Fruit fly (Drosophila melanogaster) S2 (cell line): ENCODE measurements around the gene CG6980.

Source experiments
- CG8478 ChIP-seq: fragments of >200 bp; optimal IDR thresholded peaks from 2 replicates; lab custom pipeline; 2018
- CTCF ChIP-seq, 2 experiments: fragments of >200 bp; optimal IDR thresholded peaks; 2 replicates each; lab custom pipeline; 2018

DNA sequence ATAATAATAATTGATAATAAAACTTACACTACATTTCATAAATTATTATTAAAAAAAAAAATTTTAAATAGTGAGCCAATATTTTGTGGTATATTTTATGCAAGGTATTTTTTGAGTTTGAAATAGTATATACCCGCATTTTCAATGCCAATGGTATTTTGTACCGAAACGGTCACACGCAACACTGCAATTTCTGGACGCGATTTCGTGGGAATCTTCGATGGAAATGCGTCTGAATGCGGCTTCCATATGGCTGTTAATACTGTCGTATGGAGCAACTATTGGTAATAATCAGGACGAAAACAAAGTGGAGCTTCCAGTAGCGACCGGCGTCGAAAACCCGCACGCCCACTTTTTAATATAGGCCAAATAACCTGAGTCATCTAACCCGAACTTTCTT is 44.0 kb downstream of the CG6980 start, which contains the start of gene Nct:
- TF ChIP-seq CG8478 (lab: Kevin White, UChicago) = no peak
- no peak for TF ChIP-seq CTCF (optimal IDR thresholded peaks at IDR 0.05; lab: Kevin White, UChicago)
